Fruit fly (Drosophila melanogaster) ovary, adult (tissue): ENCODE data around the gene CG8750.

Experiments used
- CG17801 ChIP-seq: fragments of 200-800 bp; optimal IDR thresholded peaks from 2 replicates; lab custom pipeline; 2019; ENCODE audit warnings: missing biosample characterization, mild to moderate bottlenecking, missing genetic modification characterization, moderate library complexity; ENCODE audit not compliant: partially characterized antibody

Gene CG8750

dm6 chr3L:13845292-13845691 lies 2.5 kb upstream of the CG8750 start:
- no peak for TF ChIP-seq CG17801 (GFP tag; lab: Kevin White, UChicago)

- TF ChIP-seq CG17801 (GFP tag; lab: Kevin White, UChicago): no peak
Measured at dm6 chr3L:13843356-13843755, 539 bp upstream of the CG8750 start, which contains the start of gene Tsp68C. TSS of gene Tsp68C (plus strand) at chr3L:13843656.

dm6 chr3L:13842140-13842539 lies 677 bp downstream of the CG8750 start, which contains the start of gene CG8757:
TSS of gene CG8757 (minus strand) at chr3L:13842240.
- TF ChIP-seq CG17801 (GFP tag; lab: Kevin White, UChicago): no peak

DNA sequence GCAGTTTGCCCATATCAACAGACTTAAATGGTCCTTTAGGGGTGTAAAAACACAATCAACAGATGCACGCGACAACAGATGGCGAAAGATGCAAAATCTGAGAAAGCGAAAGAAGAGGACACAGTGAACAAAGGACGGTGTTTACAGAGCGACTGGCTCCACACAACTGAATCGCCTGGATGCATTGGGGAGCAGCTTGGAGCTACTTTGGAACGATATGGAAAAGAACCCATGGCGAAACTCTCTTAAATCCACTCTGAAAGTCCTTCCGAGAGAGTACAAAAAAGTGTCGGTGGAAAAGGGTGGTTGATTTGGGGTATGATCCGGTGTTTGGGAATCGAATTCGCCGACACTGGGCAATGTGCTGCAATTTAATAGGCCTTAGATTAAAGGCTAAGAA lies 2.1 kb downstream of the CG8750 start:
- TF ChIP-seq CG17801 (GFP tag; lab: Kevin White, UChicago): no peak

DNA sequence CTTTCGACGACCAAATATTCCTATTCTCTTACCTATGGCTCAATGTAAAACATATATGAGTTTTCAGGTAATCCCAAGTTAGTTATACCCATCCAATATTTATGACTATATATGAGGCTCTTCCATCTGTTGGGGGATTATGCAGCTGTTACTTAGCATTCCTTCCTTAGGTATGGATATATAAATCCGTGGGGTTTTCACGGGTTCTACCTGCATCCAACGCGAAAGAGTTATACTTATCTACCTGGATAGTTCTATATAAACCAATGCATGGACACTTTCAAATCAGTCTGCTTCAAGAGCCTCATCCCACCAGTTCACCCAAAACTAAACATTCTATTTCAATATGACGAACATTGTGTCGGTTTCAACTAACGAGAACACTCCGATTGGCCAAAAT lies 5.4 kb downstream of the CG8750 start, which contains the start of gene CG43184:
CG43184 (plus strand) TSS at position 301 of the 400 bp plus-strand sequence.
- no peak for TF ChIP-seq CG17801 (GFP tag; lab: Kevin White, UChicago)

- no peak for TF ChIP-seq CG17801 (GFP tag; lab: Kevin White, UChicago)
Measured at dm6 chr3L:13803258-13803657, 39.6 kb downstream of the CG8750 start, which contains the start of gene bru3. TSS of gene bru3 (minus strand) at chr3L:13803400.
